Fruit fly (Drosophila melanogaster) S2 (cell line): Measurements from ENCODE around the gene Sems.

ENCODE experiments used
- CG8478 ChIP-seq: fragments of >200 bp; optimal IDR thresholded peaks from 2 replicates; lab custom pipeline; 2018
- CTCF ChIP-seq, 2 experiments: fragments of >200 bp; optimal IDR thresholded peaks; 2 replicates each; lab custom pipeline; 2018

DNA sequence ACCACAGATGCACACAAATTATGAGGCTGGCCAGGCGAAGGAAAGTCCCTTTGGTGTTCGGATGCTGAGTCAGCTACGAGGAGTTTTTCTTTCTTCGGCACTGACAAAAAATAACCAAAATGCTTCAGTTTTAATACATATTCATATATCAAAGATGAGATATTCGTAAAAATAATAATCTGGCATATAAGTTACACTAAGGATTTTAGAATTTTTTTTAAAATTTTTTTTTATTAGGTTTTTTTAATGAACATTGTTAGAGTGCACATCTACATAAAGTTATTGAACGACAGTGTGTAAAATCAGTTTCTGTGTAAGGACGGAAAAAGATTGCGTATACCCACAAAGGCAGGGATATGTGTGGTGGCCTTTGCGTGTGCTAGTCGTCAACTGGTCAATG is 49.6 kb downstream of the Sems start:
- no peak for TF ChIP-seq CTCF (optimal IDR thresholded peaks at IDR 0.05; lab: Kevin White, UChicago)
- no peak for TF ChIP-seq CG8478
